Fruit fly (Drosophila melanogaster) whole organism, embryonic: ENCODE results near the gene Alg12.

Experiments used
- BEAF-32 ChIP-seq: fragments of 200-800 bp; sonication (Bioruptor generic); optimal IDR thresholded peaks from 3 replicates; lab custom pipeline; 2017; ENCODE audit warnings: missing biosample characterization, missing genetic modification characterization, mild to moderate bottlenecking, moderate library complexity, missing genetic modification reagents
- Bgb ChIP-seq: fragments of 200-800 bp; sonication (Bioruptor generic); IDR thresholded peaks from 2 replicates; pipeline ENCODE4 v1.3.6; 2022; ENCODE audit warnings: missing biosample characterization, missing genetic modification characterization; ENCODE audit not compliant: partially characterized antibody
- CG10267 ChIP-seq: fragments of 200-800 bp; sonication (Bioruptor generic); optimal IDR thresholded peaks from 2 replicates; lab custom pipeline; 2018; ENCODE audit warnings: missing biosample characterization, mild to moderate bottlenecking, missing genetic modification characterization, moderate library complexity
- CG12391 ChIP-seq: fragments of 200-800 bp; sonication (Bioruptor generic); optimal IDR thresholded peaks from 3 replicates; lab custom pipeline; 2018; ENCODE audit warnings: missing biosample characterization, mild to moderate bottlenecking, missing genetic modification characterization, moderate library complexity
- CG13287 ChIP-seq: fragments of 200-800 bp; sonication (Bioruptor generic); IDR thresholded peaks from 2 replicates; pipeline ENCODE4 v1.3.6; 2022; ENCODE audit warnings: missing biosample characterization, missing genetic modification characterization; ENCODE audit not compliant: partially characterized antibody
- CG14441 ChIP-seq: fragments of 200-800 bp; sonication (Bioruptor generic); IDR thresholded peaks from 2 replicates; pipeline ENCODE4 v1.3.6; 2022; ENCODE audit warnings: missing biosample characterization, missing genetic modification characterization
- CG14710 ChIP-seq: fragments of 200-800 bp; sonication (Bioruptor generic); optimal IDR thresholded peaks from 3 replicates; lab custom pipeline; 2019; ENCODE audit warnings: missing biosample characterization, mild to moderate bottlenecking, missing genetic modification characterization, moderate library complexity
- CG14860 ChIP-seq: fragments of 200-800 bp; sonication (Bioruptor generic); IDR thresholded peaks from 3 replicates; pipeline ENCODE4 v1.3.6; 2022; ENCODE audit warnings: missing biosample characterization, missing genetic modification characterization; ENCODE audit not compliant: partially characterized antibody
- CG15514 ChIP-seq: fragments of 200-800 bp; sonication (Bioruptor generic); optimal IDR thresholded peaks from 3 replicates; lab custom pipeline; 2017; ENCODE audit warnings: missing biosample characterization, missing genetic modification characterization, mild to moderate bottlenecking, moderate library complexity, missing genetic modification reagents
- CG17612 ChIP-seq: fragments of 200-800 bp; sonication (Bioruptor generic); IDR thresholded peaks from 2 replicates; pipeline ENCODE4 v1.3.6; 2022; ENCODE audit warnings: missing biosample characterization, missing genetic modification characterization
- CG2116 ChIP-seq: fragments of 200-800 bp; sonication (Bioruptor generic); optimal IDR thresholded peaks from 3 replicates; lab custom pipeline; 2018; ENCODE audit warnings: missing biosample characterization, mild to moderate bottlenecking, missing genetic modification characterization
- CG2120 ChIP-seq: fragments of 200-800 bp; sonication (Bioruptor generic); optimal IDR thresholded peaks from 3 replicates; lab custom pipeline; 2016; ENCODE audit warnings: missing biosample characterization, missing genetic modification characterization
- CG34224 ChIP-seq: fragments of 200-800 bp; sonication (Bioruptor generic); IDR thresholded peaks from 3 replicates; pipeline ENCODE4 v1.3.6; 2022; ENCODE audit warnings: missing biosample characterization, missing genetic modification characterization; ENCODE audit not compliant: partially characterized antibody
- CG3995 ChIP-seq: fragments of 200-800 bp; sonication (Bioruptor generic); optimal IDR thresholded peaks from 3 replicates; lab custom pipeline; 2016; ENCODE audit warnings: missing biosample characterization, missing genetic modification characterization
- CG7372 ChIP-seq: fragments of 200-800 bp; sonication (Bioruptor generic); IDR thresholded peaks from 2 replicates; pipeline ENCODE4 v1.3.6; 2022; ENCODE audit warnings: missing biosample characterization, missing genetic modification characterization
- Dad ChIP-seq: fragments of 200-800 bp; sonication (Bioruptor generic); optimal IDR thresholded peaks from 3 replicates; lab custom pipeline; 2016; ENCODE audit warnings: missing biosample characterization, missing genetic modification characterization
- Dll ChIP-seq: fragments of 200-800 bp; sonication (Bioruptor generic); IDR thresholded peaks from 4 replicates; pipeline ENCODE4 v1.3.6; 2022; ENCODE audit warnings: missing biosample characterization, missing genetic modification characterization; ENCODE audit not compliant: partially characterized antibody
- Doc3 ChIP-seq: fragments of 200-800 bp; sonication (Bioruptor generic); IDR thresholded peaks from 3 replicates; pipeline ENCODE4 v1.3.6; 2022; ENCODE audit warnings: missing biosample characterization, missing genetic modification characterization; ENCODE audit not compliant: partially characterized antibody
- Dp ChIP-seq: fragments of 200-800 bp; sonication (Bioruptor generic); optimal IDR thresholded peaks from 2 replicates; lab custom pipeline; 2018; ENCODE audit warnings: missing biosample characterization, mild to moderate bottlenecking, missing genetic modification characterization, moderate library complexity
- Dref ChIP-seq: fragments of 200-800 bp; sonication (Bioruptor generic); IDR thresholded peaks from 2 replicates; pipeline ENCODE4 v1.3.6; 2022; ENCODE audit warnings: missing biosample characterization, missing genetic modification characterization
- E2f2 ChIP-seq: fragments of 200-800 bp; sonication (Bioruptor generic); IDR thresholded peaks from 2 replicates; pipeline ENCODE4 v1.3.6; 2022; ENCODE audit warnings: missing biosample characterization, missing genetic modification characterization
- Gug ChIP-seq: fragments of 200-800 bp; sonication (Bioruptor generic); IDR thresholded peaks from 4 replicates; pipeline ENCODE4 v1.3.6; 2022; ENCODE audit warnings: missing biosample characterization, missing genetic modification characterization
- HLH4C ChIP-seq: fragments of 200-800 bp; sonication (Bioruptor generic); IDR thresholded peaks from 3 replicates; pipeline ENCODE4 v1.3.6; 2022; ENCODE audit warnings: missing biosample characterization, missing genetic modification characterization; ENCODE audit not compliant: partially characterized antibody
- HLHmδ ChIP-seq: fragments of 200-800 bp; sonication (Bioruptor generic); optimal IDR thresholded peaks from 2 replicates; lab custom pipeline; 2018; ENCODE audit warnings: missing biosample characterization, mild to moderate bottlenecking, missing genetic modification characterization, moderate library complexity
- Hmr ChIP-seq: fragments of 200-800 bp; sonication (Bioruptor generic); optimal IDR thresholded peaks from 3 replicates; lab custom pipeline; 2017; ENCODE audit warnings: mild to moderate bottlenecking, missing biosample characterization, missing genetic modification reagents, missing genetic modification characterization
- Hr39 ChIP-seq: fragments of >200 bp; optimal IDR thresholded peaks from 2 replicates; lab custom pipeline; 2017
- Rx ChIP-seq: fragments of 200-800 bp; sonication (Bioruptor generic); IDR thresholded peaks from 2 replicates; pipeline ENCODE4 v1.3.6; 2022; ENCODE audit warnings: missing biosample characterization, missing genetic modification characterization
- Scr ChIP-seq: fragments of 200-800 bp; sonication (Bioruptor generic); IDR thresholded peaks from 2 replicates; pipeline ENCODE4 v1.3.6; 2022; ENCODE audit warnings: missing biosample characterization, missing genetic modification characterization; ENCODE audit not compliant: partially characterized antibody
- Six4 ChIP-seq: fragments of 200-800 bp; sonication (Bioruptor generic); optimal IDR thresholded peaks from 2 replicates; lab custom pipeline; 2016; ENCODE audit warnings: missing biosample characterization, missing genetic modification characterization
- Sry-δ ChIP-seq: fragments of 200-800 bp; sonication (Bioruptor generic); optimal IDR thresholded peaks from 2 replicates; lab custom pipeline; 2016; ENCODE audit warnings: missing biosample characterization, missing genetic modification characterization
- Usf ChIP-seq: fragments of 200-800 bp; sonication (Bioruptor generic); optimal IDR thresholded peaks from 2 replicates; lab custom pipeline; 2017; ENCODE audit warnings: missing genotype, missing biosample characterization, missing genetic modification characterization
- bbx ChIP-seq: fragments of 200-800 bp; sonication (Bioruptor generic); IDR thresholded peaks from 2 replicates; pipeline ENCODE4 v1.3.6; 2022; ENCODE audit warnings: missing biosample characterization, missing genetic modification characterization; ENCODE audit not compliant: partially characterized antibody
- chif ChIP-seq, 2 experiments: fragments of 200-800 bp; sonication (Bioruptor generic); optimal IDR thresholded peaks; 3 replicates each; lab custom pipeline; 2016; ENCODE audit warnings: missing biosample characterization in 2 of 2, missing genetic modification characterization in 2 of 2
- crp ChIP-seq, 2 experiments: fragments of 200-800 bp; sonication (Bioruptor generic); optimal IDR thresholded peaks; 2 replicates in 1 of 2; 3 replicates in 1 of 2; lab custom pipeline; 2017; ENCODE audit warnings: missing biosample characterization in 2 of 2, missing genetic modification characterization in 2 of 2, mild to moderate bottlenecking in 1 of 2, moderate library complexity in 1 of 2
- h ChIP-seq: fragments of >200 bp; optimal IDR thresholded peaks from 2 replicates; lab custom pipeline; 2017
- hbn ChIP-seq: fragments of 200-800 bp; sonication (Bioruptor generic); IDR thresholded peaks from 2 replicates; pipeline ENCODE4 v1.3.6; 2022; ENCODE audit warnings: missing biosample characterization, missing genetic modification characterization; ENCODE audit not compliant: partially characterized antibody
- knrl ChIP-seq: fragments of 200-800 bp; sonication (Bioruptor generic); IDR thresholded peaks from 3 replicates; pipeline ENCODE4 v1.3.6; 2022; ENCODE audit warnings: missing biosample characterization, missing genetic modification characterization; ENCODE audit not compliant: partially characterized antibody
- maf-S ChIP-seq: fragments of 200-800 bp; sonication (Bioruptor generic); optimal IDR thresholded peaks from 2 replicates; lab custom pipeline; 2016; ENCODE audit warnings: missing biosample characterization, missing genetic modification characterization
- nom ChIP-seq: fragments of 200-800 bp; sonication (Bioruptor generic); optimal IDR thresholded peaks from 2 replicates; lab custom pipeline; 2017; ENCODE audit warnings: missing biosample characterization, missing genetic modification characterization, mild to moderate bottlenecking, moderate library complexity, missing genetic modification reagents
- peb ChIP-seq: fragments of 200-800 bp; sonication (Bioruptor generic); IDR thresholded peaks from 2 replicates; pipeline ENCODE4 v1.3.6; 2022; ENCODE audit warnings: missing biosample characterization, missing genetic modification characterization
- phol ChIP-seq: fragments of 200-800 bp; sonication (Bioruptor generic); optimal IDR thresholded peaks from 3 replicates; lab custom pipeline; 2018; ENCODE audit warnings: missing biosample characterization, mild to moderate bottlenecking, missing genetic modification characterization, moderate library complexity
- pzg ChIP-seq: fragments of 200-800 bp; sonication (Bioruptor generic); optimal IDR thresholded peaks from 3 replicates; lab custom pipeline; 2018; ENCODE audit warnings: missing biosample characterization, mild to moderate bottlenecking, missing genetic modification characterization, moderate library complexity
- scrt ChIP-seq: fragments of 200-800 bp; sonication (Bioruptor generic); optimal IDR thresholded peaks from 2 replicates; lab custom pipeline; 2018; ENCODE audit warnings: missing biosample characterization, mild to moderate bottlenecking, missing genetic modification characterization, moderate library complexity
- sna ChIP-seq: fragments of 200-800 bp; sonication (Bioruptor generic); IDR thresholded peaks from 2 replicates; pipeline ENCODE4 v1.3.6; 2022; ENCODE audit warnings: missing biosample characterization, missing genetic modification characterization; ENCODE audit not compliant: partially characterized antibody
- stwl ChIP-seq: fragments of 200-800 bp; sonication (Bioruptor generic); optimal IDR thresholded peaks from 3 replicates; lab custom pipeline; 2018; ENCODE audit warnings: missing biosample characterization, mild to moderate bottlenecking, missing genetic modification characterization, moderate library complexity
- trem ChIP-seq: fragments of 200-800 bp; optimal IDR thresholded peaks from 3 replicates; lab custom pipeline; 2019; ENCODE audit warnings: missing biosample characterization, mild to moderate bottlenecking, missing genetic modification characterization, moderate library complexity
- unc-4 ChIP-seq: fragments of 200-800 bp; sonication (Bioruptor generic); IDR thresholded peaks from 2 replicates; pipeline ENCODE4 v1.3.6; 2022; ENCODE audit warnings: missing biosample characterization, missing genetic modification characterization; ENCODE audit not compliant: partially characterized antibody
- zen2 ChIP-seq: fragments of 200-800 bp; sonication (Bioruptor generic); IDR thresholded peaks from 3 replicates; pipeline ENCODE4 v1.3.6; 2022; ENCODE audit warnings: missing biosample characterization, missing genetic modification characterization; ENCODE audit not compliant: partially characterized antibody

Alg12 gene

dm6 chr3R:9756187-9756586 lies at the start of gene Alg12, which contains the start of gene Rpt3R:
TSS of gene Alg12 (plus strand) at chr3R:9756491.
TSS of gene Rpt3R (minus strand) at chr3R:9756510.
- TF ChIP-seq unc-4 (GFP tag; lab: Robert Waterston, UW) (peak; percentile 62), CG15514 (GFP tag; lab: Kevin White, UChicago) (peak; percentile 54), sna (GFP tag; lab: Robert Waterston, UW) (peak; percentile 54; the same call in 1 of the 2 replicates), BEAF-32 (GFP tag; lab: Kevin White, UChicago) (peak; percentile 62), bbx (GFP tag; lab: Robert Waterston, UW) (peak; percentile 37; the same call in 1 of the 2 replicates), HLH4C (GFP tag; lab: Robert Waterston, UW) (peak; percentile 61), CG12391 (tag; lab: Kevin White, UChicago) (no peak), Six4 (GFP tag; lab: Kevin White, UChicago) (no peak), Hr39 (lab: Kevin White, UChicago) (no peak), Gug (GFP tag; lab: Robert Waterston, UW) (no peak), HLHmδ (no peak), zen2 (GFP tag; lab: Robert Waterston, UW) (peak; percentile 8; the same call in 1 of the 3 replicates), nom (GFP tag; lab: Kevin White, UChicago) (no peak), phol (tag; lab: Kevin White, UChicago) (peak; percentile 15), Scr (peak; percentile 67), stwl (tag; lab: Kevin White, UChicago) (peak; percentile 29), CG3995 (GFP tag; lab: Kevin White, UChicago) (peak; percentile 32), CG34224 (peak; percentile 70), Hmr (GFP tag; lab: Kevin White, UChicago) (no peak), CG14860 (0 out of 3 replicates have a peak, but pooled peaks have one; percentile 30), CG10267 (tag; lab: Kevin White, UChicago) (peak; percentile 11), Rx (GFP tag; lab: Robert Waterston, UW) (no peak), trem (tag; lab: Kevin White, UChicago) (peak; percentile 36), h (lab: Kevin White, UChicago) (no peak), CG2120 (GFP tag; lab: Kevin White, UChicago) (no peak), CG14441 (GFP tag; lab: Robert Waterston, UW) (no peak), pzg (GFP tag; lab: Kevin White, UChicago) (peak; percentile 38), peb (no peak), CG13287 (peak; percentile 77), Dp (GFP tag; lab: Kevin White, UChicago) (peak; percentile 62), Dad (GFP tag; lab: Kevin White, UChicago) (no peak), Bgb (GFP tag; lab: Robert Waterston, UW) (peak; percentile 35; the same call in 1 of the 2 replicates), Doc3 (peak; percentile 70), CG2116 (peak; percentile 56), knrl (GFP tag; lab: Robert Waterston, UW) (peak; percentile 32; the same call in 1 of the 3 replicates), CG7372 (GFP tag; lab: Robert Waterston, UW) (no peak), Sry-δ (GFP tag; lab: Kevin White, UChicago) (peak; percentile 40), CG14710 (tag; lab: Kevin White, UChicago) (peak; percentile 39), maf-S (GFP tag; lab: Kevin White, UChicago) (no peak), Dref (GFP tag; lab: Robert Waterston, UW) (peak; percentile 58), Usf (GFP tag; lab: Kevin White, UChicago) (no peak), E2f2 (GFP tag; lab: Robert Waterston, UW) (peak; percentile 70), Dll (GFP tag; lab: Robert Waterston, UW) (peak; percentile 81), chif (GFP tag; optimal IDR thresholded peaks at IDR 0.05; lab: Kevin White, UChicago) (no peak), hbn (GFP tag; lab: Robert Waterston, UW) (peak; percentile 62; the same call in 1 of the 2 replicates), scrt (peak; percentile 95), crp (GFP tag; optimal IDR thresholded peaks at IDR 0.05; lab: Kevin White, UChicago) (peak; percentile 28 to 90), CG17612 (no peak)
